Fruit fly (Drosophila melanogaster): ENCODE data around the gene CG10089.

Gene CG10089

DNA sequence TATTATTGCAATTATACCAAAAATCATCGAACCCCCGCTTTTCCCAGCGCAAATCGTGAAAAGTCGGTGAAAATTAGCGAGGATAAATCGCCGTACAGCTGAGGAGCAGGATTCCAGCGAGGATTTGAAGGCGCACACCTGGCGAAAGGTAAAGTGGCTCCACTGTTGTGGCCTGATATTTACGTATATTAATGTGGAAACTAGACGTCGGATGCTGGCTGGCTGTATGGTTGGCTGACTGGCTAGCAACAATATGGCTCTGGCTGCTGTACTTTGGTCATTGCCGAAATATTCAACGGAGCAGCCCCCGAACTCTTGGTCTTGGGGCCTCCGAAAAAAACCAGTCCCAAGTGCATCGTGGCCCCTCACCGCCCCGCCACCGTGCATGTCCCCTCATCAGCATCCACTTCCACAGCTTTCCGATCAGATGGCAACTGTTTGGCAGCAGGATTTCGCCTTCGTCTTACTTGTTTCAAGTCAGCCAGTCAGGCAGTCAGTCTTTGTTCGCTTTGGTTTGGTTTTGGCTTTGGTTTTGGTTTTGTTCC, 12.3 kb upstream of the CG10089 start:
- TF ChIP-seq noc (tag; optimal IDR thresholded peaks at IDR 0.05): no peak

DNA sequence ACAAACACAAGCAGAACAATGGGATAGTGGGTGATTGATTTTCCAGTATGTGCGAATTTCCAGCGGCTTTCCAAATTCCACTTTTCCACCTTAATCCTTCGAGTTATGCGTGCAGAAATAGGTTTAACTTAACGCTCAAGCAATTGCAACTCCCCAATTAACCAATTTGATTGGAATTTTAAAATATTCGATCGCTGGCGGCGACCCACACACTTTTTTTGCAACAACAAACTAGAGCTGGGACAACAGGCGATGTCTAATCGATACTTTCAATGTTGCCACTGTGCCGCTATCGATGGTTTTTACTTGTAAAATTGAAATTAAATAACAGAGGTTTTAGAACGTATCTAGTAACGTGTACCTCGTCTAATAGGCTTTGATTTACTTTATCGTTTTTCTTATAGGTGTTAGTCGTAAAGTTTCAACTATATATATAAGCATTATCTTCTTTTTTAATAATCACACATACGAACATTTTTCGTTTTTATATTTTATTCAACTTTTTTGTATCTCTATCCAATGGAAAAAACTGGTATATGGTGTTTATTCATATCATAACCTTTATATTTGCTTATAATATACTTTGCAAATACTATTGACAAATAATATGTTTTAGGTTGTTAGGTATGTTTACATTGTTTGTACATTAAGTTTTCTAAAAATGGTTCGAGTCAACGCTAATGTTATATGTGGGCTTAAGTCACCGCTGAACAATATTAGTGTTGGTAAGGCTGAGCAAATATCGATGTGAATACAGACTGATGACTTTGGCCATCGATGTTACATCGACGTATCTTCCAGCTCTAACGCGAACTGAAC, 11.7 kb upstream of the CG10089 start, which contains the start of the genes Abp1 and Tgi:
Abp1 (minus strand) TSS at position 240 of the 819 bp plus-strand sequence.
Tgi (plus strand) TSS at position 757 of the 819 bp plus-strand sequence.
- no peak for TF ChIP-seq noc (tag; optimal IDR thresholded peaks at IDR 0.05)

- TF ChIP-seq noc (tag; optimal IDR thresholded peaks at IDR 0.05): no peak
Observed at dm6 chr3L:13480241-13480627, 5.6 kb upstream of the CG10089 start.

DNA sequence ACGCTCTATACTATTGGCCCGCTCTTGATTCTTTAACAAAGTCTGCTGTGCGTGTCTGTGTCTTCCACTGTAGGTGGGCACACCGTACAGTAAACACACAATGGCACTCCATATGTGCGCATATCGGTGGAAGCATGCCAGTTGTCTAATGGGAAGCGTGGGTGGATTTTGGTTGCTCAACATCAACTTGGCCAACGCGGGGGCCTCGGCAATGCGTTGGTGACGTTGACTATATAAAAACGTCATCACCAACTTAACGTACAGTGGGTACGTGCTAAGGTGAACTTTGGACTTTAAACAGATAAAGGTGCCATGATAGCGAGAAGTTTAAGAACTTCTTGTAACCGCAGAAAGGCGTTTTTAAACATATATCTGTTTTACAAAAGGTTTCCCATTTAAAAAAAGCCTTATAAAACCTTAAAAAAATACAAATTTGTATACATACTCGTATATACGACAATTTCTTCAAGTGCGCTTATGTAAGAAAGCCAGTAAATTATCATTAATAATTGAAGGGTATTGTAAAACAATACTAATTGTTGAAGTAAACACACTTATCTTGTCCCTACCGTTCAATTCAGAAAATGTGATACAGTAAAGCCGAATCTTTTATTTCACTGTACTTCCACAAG, 5.1 kb upstream of the CG10089 start:
- TF ChIP-seq noc (tag; optimal IDR thresholded peaks at IDR 0.05): peak; percentile 77

dm6 chr3L:13479204-13479600, 4.6 kb upstream of the CG10089 start:
- no peak for TF ChIP-seq noc (tag; optimal IDR thresholded peaks at IDR 0.05)

- no peak for TF ChIP-seq noc (tag; optimal IDR thresholded peaks at IDR 0.05)
Observed at dm6 chr3L:13478339-13479203, 4.0 kb upstream of the CG10089 start.

DNA sequence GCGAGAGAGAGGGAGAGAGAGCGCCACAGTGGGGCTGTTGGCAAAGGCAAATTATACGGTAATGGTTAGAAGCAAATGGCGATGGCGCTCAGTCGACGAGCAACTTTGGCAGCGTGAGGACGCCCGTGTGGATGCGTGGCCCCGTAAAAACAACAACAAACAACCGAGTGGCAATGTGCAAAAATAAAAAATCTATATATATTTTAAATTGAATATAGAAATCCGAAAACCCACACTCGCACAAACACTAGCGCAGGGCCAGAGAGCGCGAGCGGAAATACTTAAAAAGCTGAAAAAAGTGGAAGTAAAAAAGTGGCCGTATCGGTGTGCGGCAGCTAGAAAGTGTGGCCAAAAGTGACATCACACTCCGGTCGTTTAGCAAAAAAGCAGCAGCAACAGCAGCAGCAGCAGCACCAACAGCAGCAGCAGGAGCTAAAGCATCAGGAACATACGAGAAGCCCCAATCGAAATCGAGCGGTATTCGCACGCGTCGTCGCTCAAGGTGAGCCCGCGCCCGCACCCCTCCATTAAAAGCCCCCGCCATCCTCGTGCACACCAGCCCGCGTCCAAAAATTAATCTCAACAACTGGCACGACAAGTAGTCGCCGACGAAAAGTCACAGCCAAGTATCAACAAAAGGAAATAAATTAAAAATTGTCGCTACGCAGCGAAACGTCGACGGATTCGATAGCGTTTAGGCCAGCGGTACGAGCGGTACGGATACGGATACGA, 3.0 kb upstream of the CG10089 start, which contains the start of gene stv:
stv (plus strand) TSS at position 89 of the 732 bp plus-strand sequence.
- peak; percentile 29 for TF ChIP-seq noc (tag; optimal IDR thresholded peaks at IDR 0.05)

- TF ChIP-seq noc (tag; optimal IDR thresholded peaks at IDR 0.05): peak; percentile 98
Observed at dm6 chr3L:13476566-13477452, 2.2 kb upstream of the CG10089 start.

dm6 chr3L:13476070-13476469, 1.5 kb upstream of the CG10089 start:
- TF ChIP-seq noc (tag; optimal IDR thresholded peaks at IDR 0.05): no peak

DNA sequence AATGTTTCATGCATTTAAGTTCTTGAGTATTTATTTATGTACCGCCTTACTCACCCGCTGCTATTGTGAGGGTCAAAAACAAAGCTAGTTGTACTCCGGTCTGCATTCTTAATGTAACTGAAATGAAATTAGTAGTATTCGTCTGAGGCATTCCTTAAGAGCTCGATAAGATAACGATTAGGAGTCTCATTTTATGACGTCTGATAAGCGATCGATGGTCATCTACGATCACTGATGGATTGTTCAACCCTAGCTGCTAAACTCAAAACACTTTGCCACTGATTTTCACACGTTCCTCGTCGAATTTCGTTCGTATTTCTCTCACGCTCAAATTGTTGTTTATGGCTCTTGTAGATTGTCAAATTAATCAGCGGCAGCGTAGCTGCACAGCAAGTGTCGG, 17.5 kb downstream of the CG10089 start, which contains the start of gene CG10116:
CG10116 (minus strand) TSS at position 106 of the 400 bp plus-strand sequence.
- no peak for TF ChIP-seq noc (tag; optimal IDR thresholded peaks at IDR 0.05)

dm6 chr3L:13454755-13455154, 19.8 kb downstream of the CG10089 start:
- TF ChIP-seq noc (tag; optimal IDR thresholded peaks at IDR 0.05): peak; percentile 57

DNA sequence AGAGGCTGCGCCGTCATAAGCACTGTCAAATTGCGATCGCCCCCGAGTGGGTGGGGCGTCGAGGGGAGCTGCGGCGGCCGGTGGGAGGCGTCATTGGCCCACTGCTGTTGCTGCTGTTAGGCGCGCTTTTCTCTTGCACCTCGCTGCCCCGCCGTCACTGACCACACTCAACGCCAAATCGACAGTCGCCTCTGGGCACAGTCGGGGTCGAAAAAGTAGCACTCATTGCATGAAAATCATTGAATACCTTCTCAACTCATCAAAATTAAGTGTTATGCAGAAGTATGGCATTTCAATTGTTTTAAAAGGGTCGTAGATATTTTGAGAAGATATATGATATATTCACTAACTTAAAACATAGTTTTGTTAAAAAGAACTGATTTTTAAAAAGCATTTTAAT, 22.3 kb downstream of the CG10089 start:
- no peak for TF ChIP-seq noc (tag; optimal IDR thresholded peaks at IDR 0.05)

DNA sequence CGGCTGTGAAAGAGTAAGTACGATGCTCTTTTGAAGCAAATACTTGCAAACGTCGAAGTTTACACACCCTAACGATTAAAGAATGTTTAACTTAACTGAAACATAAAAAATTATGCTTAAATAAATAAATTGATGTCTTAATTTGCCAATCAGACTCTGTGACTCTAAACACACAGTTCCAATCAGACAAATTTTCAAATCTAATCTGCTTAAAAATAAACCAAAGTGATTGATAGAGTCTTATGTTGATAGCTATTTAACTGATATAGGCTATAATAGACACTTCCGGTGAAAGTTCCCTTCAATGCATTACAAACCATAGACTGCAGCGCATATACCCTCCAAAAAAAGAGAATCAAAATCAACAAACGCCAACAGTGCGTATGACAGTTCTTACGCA, 23.0 kb downstream of the CG10089 start:
- TF ChIP-seq noc (tag; optimal IDR thresholded peaks at IDR 0.05): peak; percentile 8

dm6 chr3L:13450177-13450793, 24.3 kb downstream of the CG10089 start, which contains the start of the genes JMJD7 and CG10738:
Gene JMJD7 (minus strand): TSS chr3L:13450283.
Gene CG10738 (plus strand): TSS chr3L:13450770.
- TF ChIP-seq noc (tag; optimal IDR thresholded peaks at IDR 0.05): no peak

Data from whole organism, larva.